Worm (Caenorhabditis elegans): ENCODE results near the gene dhs-21.

dhs-21 gene

DNA sequence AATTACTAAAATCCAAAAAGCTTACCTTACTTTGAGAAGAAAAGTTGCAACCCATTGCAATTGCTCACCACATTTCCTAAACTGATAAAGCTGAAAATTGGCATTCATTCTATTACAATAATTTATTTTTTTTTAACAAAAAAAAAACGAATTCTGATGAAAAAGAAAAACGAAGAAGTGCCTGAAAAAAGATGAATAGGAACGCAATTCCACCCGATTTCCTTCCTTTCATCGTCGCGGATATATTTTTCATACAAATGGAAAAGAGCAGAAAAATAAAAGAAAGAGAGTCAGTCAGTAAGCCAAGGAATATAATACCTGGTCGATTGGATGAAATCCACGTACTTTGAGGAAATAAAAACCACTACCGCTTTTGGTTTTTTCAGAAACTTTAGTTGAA, 21.4 kb upstream of the dhs-21 start, which contains the start of gene gpa-13:
Gene gpa-13 (minus strand): TSS at position 101 of the 400 bp plus-strand sequence.
- no peak for TF ChIP-seq ztf-23 (GFP tag; IDR thresholded peaks at IDR 0.05)
- TF ChIP-seq klf-2 (GFP tag; conservative IDR thresholded peaks at IDR 0.05), result no peak
- no peak for TF ChIP-seq tab-1 (GFP tag; IDR thresholded peaks at IDR 0.05)
- TF ChIP-seq flt-1 (GFP tag; IDR thresholded peaks at IDR 0.05), result no peak
- no peak for TF ChIP-seq med-1 (GFP tag; optimal IDR thresholded peaks at IDR 0.05; ENCODE audit: insufficient read depth)
- no peak for TF ChIP-seq cog-1 (tag; optimal IDR thresholded peaks at IDR 0.05)
- TF ChIP-seq ztf-29 (GFP tag; IDR thresholded peaks at IDR 0.05), result no peak
- TF ChIP-seq ref-1 (GFP tag; conservative IDR thresholded peaks at IDR 0.05), result no peak

DNA sequence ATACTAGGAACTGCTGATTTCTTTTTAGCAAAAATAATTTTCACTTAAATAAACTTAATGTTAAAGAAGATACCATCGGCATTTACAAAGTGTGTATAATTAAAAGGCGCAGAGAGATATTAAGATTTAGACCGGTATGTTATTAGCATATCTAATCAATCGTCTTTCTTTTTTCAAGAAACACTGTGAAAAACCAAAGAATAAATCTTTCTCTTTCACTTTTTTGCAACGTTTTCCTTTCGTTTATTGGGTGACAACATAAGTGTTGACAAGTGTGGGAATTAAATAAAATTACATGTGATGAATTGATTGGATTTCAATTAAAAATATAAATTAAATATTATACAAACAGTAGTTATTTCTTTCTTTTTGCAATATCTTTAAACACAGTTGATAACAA, 19.0 kb upstream of the dhs-21 start, which contains the start of gene C15C8.8:
Gene C15C8.8 (minus strand): TSS at position 101 of the 400 bp plus-strand sequence.
- TF ChIP-seq tab-1 (GFP tag; IDR thresholded peaks at IDR 0.05), result no peak
- no peak for TF ChIP-seq ref-1 (GFP tag; conservative IDR thresholded peaks at IDR 0.05)
- TF ChIP-seq cog-1 (tag; optimal IDR thresholded peaks at IDR 0.05), result no peak
- no peak for TF ChIP-seq T22C8.4 (GFP tag; IDR thresholded peaks at IDR 0.05)
- TF ChIP-seq med-1 (GFP tag; optimal IDR thresholded peaks at IDR 0.05; ENCODE audit: insufficient read depth), result no peak

DNA sequence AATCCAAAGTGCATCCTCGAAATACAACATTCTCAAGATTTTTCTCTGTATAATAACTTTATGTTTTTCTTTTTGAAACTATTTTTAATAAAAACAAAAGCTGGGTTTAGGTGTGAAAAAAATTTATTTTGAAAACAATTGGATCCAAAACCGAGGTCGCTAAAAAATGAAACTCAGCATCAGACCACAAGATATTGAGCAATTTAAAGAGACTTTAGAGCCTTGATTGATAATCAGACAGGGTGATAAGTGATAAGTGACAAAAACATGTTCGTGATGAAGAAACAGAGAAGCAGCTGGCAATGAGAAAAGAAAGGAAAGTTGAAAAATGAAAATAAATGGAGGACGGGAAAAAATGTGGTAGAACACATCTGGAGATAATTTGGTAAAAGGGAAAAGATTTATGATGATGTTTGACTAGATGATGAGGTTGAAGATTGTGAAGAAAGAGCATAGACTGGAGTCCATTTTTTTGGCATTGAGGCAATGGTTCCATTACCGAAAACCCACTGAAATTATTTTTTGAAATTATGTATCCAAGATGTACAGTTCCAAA, 18.1 kb upstream of the dhs-21 start, which contains the start of gene C15C8.6:
Gene C15C8.6 (minus strand): TSS at position 51 of the 556 bp plus-strand sequence.
- no peak for TF ChIP-seq flt-1 (GFP tag; IDR thresholded peaks at IDR 0.05)
- no peak for TF ChIP-seq ref-1 (GFP tag; conservative IDR thresholded peaks at IDR 0.05)
- TF ChIP-seq ztf-23 (GFP tag; IDR thresholded peaks at IDR 0.05), result no peak
- no peak for TF ChIP-seq klf-2 (GFP tag; conservative IDR thresholded peaks at IDR 0.05)
- TF ChIP-seq tab-1 (GFP tag; IDR thresholded peaks at IDR 0.05), result no peak
- TF ChIP-seq med-1 (GFP tag; optimal IDR thresholded peaks at IDR 0.05; ENCODE audit: insufficient read depth), result no peak
- TF ChIP-seq T22C8.4 (GFP tag; IDR thresholded peaks at IDR 0.05), result no peak
- no peak for TF ChIP-seq cog-1 (tag; optimal IDR thresholded peaks at IDR 0.05)
- no peak for TF ChIP-seq ztf-29 (GFP tag; IDR thresholded peaks at IDR 0.05)

- TF ChIP-seq ztf-29 (GFP tag; IDR thresholded peaks at IDR 0.05), result no peak
- TF ChIP-seq ref-1 (GFP tag; conservative IDR thresholded peaks at IDR 0.05), result no peak
- no peak for TF ChIP-seq cog-1 (tag; optimal IDR thresholded peaks at IDR 0.05)
- no peak for TF ChIP-seq med-1 (GFP tag; optimal IDR thresholded peaks at IDR 0.05; ENCODE audit: insufficient read depth)
- TF ChIP-seq tab-1 (GFP tag; IDR thresholded peaks at IDR 0.05), result no peak
- no peak for TF ChIP-seq flt-1 (GFP tag; IDR thresholded peaks at IDR 0.05)
- TF ChIP-seq ztf-23 (GFP tag; IDR thresholded peaks at IDR 0.05), result no peak
- TF ChIP-seq klf-2 (GFP tag; conservative IDR thresholded peaks at IDR 0.05), result no peak
These were observed 16.1 kb upstream of the dhs-21 start for ce11 chrV:12749558-12749957.

DNA sequence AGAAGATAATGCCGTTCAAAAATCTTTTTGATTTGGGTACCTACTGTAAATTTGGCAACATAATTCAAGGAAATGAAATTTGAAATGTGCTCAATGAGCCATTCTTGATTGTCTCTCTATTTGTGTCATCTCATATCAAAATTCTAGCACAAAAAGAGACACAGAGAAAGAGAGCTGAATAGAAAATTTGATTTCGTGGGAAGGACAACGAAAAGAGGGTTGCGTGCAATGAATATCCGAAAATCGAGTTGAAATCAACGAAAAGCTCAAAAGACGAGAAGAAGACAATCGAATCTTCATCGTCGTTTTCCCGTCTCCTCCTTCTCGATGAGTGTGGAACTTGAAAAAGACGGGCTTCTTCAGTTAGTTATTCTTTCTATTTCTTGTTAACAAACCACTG, 14.4 kb upstream of the dhs-21 start, which contains the start of gene C15C8.5:
Gene C15C8.5 (plus strand): TSS at position 152 of the 400 bp plus-strand sequence.
- TF ChIP-seq T22C8.4 (GFP tag; IDR thresholded peaks at IDR 0.05) (no peak), med-1 (GFP tag; optimal IDR thresholded peaks at IDR 0.05; ENCODE audit: insufficient read depth) (no peak), klf-2 (GFP tag; conservative IDR thresholded peaks at IDR 0.05) (no peak), flt-1 (GFP tag; IDR thresholded peaks at IDR 0.05) (no peak), tab-1 (GFP tag; IDR thresholded peaks at IDR 0.05) (no peak), ref-1 (GFP tag; conservative IDR thresholded peaks at IDR 0.05) (no peak), ztf-29 (GFP tag; IDR thresholded peaks at IDR 0.05) (no peak), cog-1 (tag; optimal IDR thresholded peaks at IDR 0.05) (no peak), ztf-23 (GFP tag; IDR thresholded peaks at IDR 0.05) (no peak)

- TF ChIP-seq T22C8.4 (GFP tag; IDR thresholded peaks at IDR 0.05), result no peak
- TF ChIP-seq klf-2 (GFP tag; conservative IDR thresholded peaks at IDR 0.05), result no peak
- TF ChIP-seq ref-1 (GFP tag; conservative IDR thresholded peaks at IDR 0.05), result no peak
- TF ChIP-seq tab-1 (GFP tag; IDR thresholded peaks at IDR 0.05), result no peak
- TF ChIP-seq med-1 (GFP tag; optimal IDR thresholded peaks at IDR 0.05; ENCODE audit: insufficient read depth), result no peak
- no peak for TF ChIP-seq ztf-23 (GFP tag; IDR thresholded peaks at IDR 0.05)
- TF ChIP-seq flt-1 (GFP tag; IDR thresholded peaks at IDR 0.05), result no peak
- TF ChIP-seq cog-1 (tag; optimal IDR thresholded peaks at IDR 0.05), result no peak
- no peak for TF ChIP-seq ztf-29 (GFP tag; IDR thresholded peaks at IDR 0.05)
These were observed 14.0 kb upstream of the dhs-21 start, which contains the start of gene C15C8.4 for ce11 chrV:12747431-12747830. Gene C15C8.4, minus strand, starts transcription at chrV:12747463.

DNA sequence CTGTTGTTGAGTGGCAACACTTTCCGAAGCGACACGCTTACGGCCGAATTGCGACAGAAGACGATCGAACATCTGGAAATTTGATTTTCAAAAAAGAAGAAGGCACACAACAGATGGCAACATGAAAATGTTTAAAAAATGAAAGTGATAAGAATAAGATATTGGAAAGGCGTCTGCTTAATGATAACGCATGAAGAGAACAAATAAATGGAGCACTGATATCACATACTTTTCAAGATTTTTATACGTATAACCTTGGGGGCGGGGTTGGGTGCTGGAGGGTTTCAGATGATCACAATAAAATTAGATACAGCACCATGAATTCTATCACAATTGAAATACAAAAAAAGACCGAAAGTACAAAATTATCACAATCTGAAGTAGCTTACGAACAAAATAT, 11.5 kb upstream of the dhs-21 start, which contains the start of gene C15C8.7:
Gene C15C8.7 (minus strand): TSS at position 72 of the 400 bp plus-strand sequence.
- TF ChIP-seq ref-1 (GFP tag; conservative IDR thresholded peaks at IDR 0.05) (no peak), T22C8.4 (GFP tag; IDR thresholded peaks at IDR 0.05) (no peak), flt-1 (GFP tag; IDR thresholded peaks at IDR 0.05) (no peak), tab-1 (GFP tag; IDR thresholded peaks at IDR 0.05) (no peak), cog-1 (tag; optimal IDR thresholded peaks at IDR 0.05) (no peak), klf-2 (GFP tag; conservative IDR thresholded peaks at IDR 0.05) (no peak), med-1 (GFP tag; optimal IDR thresholded peaks at IDR 0.05; ENCODE audit: insufficient read depth) (no peak), ztf-23 (GFP tag; IDR thresholded peaks at IDR 0.05) (no peak), ztf-29 (GFP tag; IDR thresholded peaks at IDR 0.05) (no peak)

DNA sequence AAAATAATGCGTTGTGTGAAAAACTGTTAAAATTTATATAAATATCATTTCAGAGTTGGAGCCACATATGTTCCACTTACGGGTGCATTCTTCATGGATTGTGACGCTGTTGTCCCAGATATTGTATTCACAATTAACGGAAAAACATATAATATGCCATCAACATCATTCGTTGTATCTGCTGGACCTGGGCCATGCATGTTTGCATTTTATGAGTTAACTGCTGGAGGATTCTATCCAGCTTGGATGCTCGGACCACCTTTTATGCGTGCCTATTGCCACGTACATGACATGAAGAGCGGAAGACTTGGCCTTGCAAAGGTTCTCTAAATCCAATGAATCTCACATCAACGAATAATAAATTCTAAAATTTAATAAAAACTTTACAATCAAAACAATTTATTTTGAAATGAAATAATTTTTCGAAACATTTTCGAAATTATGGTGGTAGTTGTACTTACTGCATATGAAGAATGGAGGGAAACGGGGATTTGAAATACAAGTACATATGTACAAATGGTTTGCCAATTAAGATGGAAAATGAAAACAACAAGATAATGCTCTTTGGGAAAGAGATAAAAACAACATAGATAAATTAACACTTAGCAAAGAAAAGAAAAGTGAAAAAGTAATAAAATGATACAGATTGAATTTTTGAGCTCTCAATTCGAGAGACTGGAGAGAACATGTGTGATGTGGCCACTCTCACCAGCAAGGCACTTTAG, 10.5 kb upstream of the dhs-21 start:
- TF ChIP-seq flt-1 (GFP tag; IDR thresholded peaks at IDR 0.05) (no peak), tab-1 (GFP tag; IDR thresholded peaks at IDR 0.05) (no peak), med-1 (GFP tag; optimal IDR thresholded peaks at IDR 0.05; ENCODE audit: insufficient read depth) (no peak), cog-1 (tag; optimal IDR thresholded peaks at IDR 0.05) (no peak), ref-1 (GFP tag; conservative IDR thresholded peaks at IDR 0.05) (no peak), ztf-23 (GFP tag; IDR thresholded peaks at IDR 0.05) (no peak), ztf-29 (GFP tag; IDR thresholded peaks at IDR 0.05) (no peak), T22C8.4 (GFP tag; IDR thresholded peaks at IDR 0.05) (no peak), klf-2 (GFP tag; conservative IDR thresholded peaks at IDR 0.05) (no peak)

DNA sequence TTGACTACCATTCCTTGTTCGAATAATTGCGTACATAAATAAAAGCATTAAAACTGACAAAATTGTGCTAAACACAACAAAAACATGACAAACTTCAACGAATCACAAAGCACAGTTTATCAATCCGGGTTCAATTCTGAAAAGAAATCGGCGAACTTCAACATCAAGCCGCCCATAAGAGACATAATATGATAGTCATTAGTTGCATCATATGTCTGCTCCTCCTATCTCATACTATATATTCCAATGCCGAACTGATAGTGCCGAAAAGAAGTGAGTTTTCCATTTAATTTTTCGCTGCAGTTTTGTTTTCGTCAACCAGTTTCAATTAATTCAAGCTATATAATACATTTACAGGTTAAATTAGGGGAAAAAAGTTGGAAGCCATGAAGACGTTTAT, 8.2 kb upstream of the dhs-21 start, which contains the start of gene hrg-7:
Gene hrg-7 (plus strand): TSS at position 358 of the 400 bp plus-strand sequence.
- TF ChIP-seq ztf-23 (GFP tag; IDR thresholded peaks at IDR 0.05), result no peak
- TF ChIP-seq T22C8.4 (GFP tag; IDR thresholded peaks at IDR 0.05), result no peak
- no peak for TF ChIP-seq tab-1 (GFP tag; IDR thresholded peaks at IDR 0.05)
- TF ChIP-seq med-1 (GFP tag; optimal IDR thresholded peaks at IDR 0.05; ENCODE audit: insufficient read depth), result no peak
- no peak for TF ChIP-seq flt-1 (GFP tag; IDR thresholded peaks at IDR 0.05)
- TF ChIP-seq ref-1 (GFP tag; conservative IDR thresholded peaks at IDR 0.05), result no peak
- TF ChIP-seq klf-2 (GFP tag; conservative IDR thresholded peaks at IDR 0.05), result no peak
- TF ChIP-seq cog-1 (tag; optimal IDR thresholded peaks at IDR 0.05), result no peak
- no peak for TF ChIP-seq ztf-29 (GFP tag; IDR thresholded peaks at IDR 0.05)

Data from whole organism, midembryonic.